Fruit fly (Drosophila melanogaster): ENCODE results near the gene CG13295.
A peak's percentile ranks its signal among the peaks of the same experiment; 100 is the strongest.

The CG13295 gene

DNA sequence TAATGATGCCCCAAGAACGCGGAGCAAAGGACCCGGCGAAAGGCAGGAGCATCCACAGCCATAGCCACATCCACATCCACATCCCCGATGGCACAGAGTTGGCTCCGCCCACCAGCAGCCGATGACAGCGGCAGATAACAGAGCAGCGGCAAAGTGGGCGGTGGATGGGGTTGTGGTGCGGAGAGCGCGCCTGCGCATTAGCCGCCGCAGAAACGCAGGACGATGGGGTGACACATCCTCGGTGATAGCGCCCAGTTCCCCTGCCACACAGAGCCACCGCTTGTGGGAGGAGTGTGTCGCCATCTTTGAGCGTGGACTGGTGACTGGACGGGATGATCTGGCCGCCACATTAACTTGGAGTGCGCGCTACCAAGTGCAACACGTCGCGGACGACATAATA, 22.2 kb upstream of the CG13295 start, which contains the start of gene Ets65A (continued):
- no peak for TF ChIP-seq Rx (GFP tag; IDR thresholded peaks at IDR 0.05)
- TF ChIP-seq slbo (GFP tag; IDR thresholded peaks at IDR 0.05), result no peak
- no peak for TF ChIP-seq sd (tag; optimal IDR thresholded peaks at IDR 0.05)
- no peak for TF ChIP-seq lilli (GFP tag; optimal IDR thresholded peaks at IDR 0.05)
- no peak for TF ChIP-seq Asciz (GFP tag; optimal IDR thresholded peaks at IDR 0.05)
- TF ChIP-seq hkb (optimal IDR thresholded peaks at IDR 0.05), result no peak
- TF ChIP-seq hkb (GFP tag; IDR thresholded peaks at IDR 0.05), result no peak
- no peak for TF ChIP-seq h (optimal IDR thresholded peaks at IDR 0.05)
- TF ChIP-seq run (tag; optimal IDR thresholded peaks at IDR 0.05), result no peak
- TF ChIP-seq CG8359 (GFP tag; optimal IDR thresholded peaks at IDR 0.05; ENCODE audit: borderline replicate concordance), result no peak
- TF ChIP-seq wek (GFP tag; optimal IDR thresholded peaks at IDR 0.05), result no peak
- no peak for TF ChIP-seq Max (GFP tag; optimal IDR thresholded peaks at IDR 0.05)
- TF ChIP-seq CG1647 (GFP tag; optimal IDR thresholded peaks at IDR 0.05), result no peak

DNA sequence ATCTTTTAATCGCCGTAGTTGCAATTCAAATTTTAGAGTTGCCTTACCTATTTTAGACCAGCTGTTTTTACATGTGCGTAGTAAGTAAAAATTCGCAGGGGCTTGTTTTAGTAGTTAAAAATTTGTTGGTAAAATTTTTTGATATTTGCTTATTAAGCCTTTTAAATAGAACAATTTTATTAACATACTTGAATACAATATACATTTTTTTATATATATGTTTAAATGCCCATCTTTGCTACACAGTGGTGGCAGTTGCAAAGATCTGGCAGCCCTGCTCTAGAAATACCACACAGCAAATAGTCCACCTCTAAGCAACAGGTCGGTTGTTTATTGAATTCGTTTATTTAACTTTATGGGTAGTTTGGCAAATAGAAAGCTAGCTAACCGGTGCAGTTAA, 19.7 kb upstream of the CG13295 start, which contains the start of the genes CG10467 and loj:
Gene CG10467, minus strand, starts transcription at position 51 of the 400 bp plus-strand sequence.
Gene loj, plus strand, starts transcription at position 291 of the 400 bp plus-strand sequence.
- TF ChIP-seq CG15479 (GFP tag; optimal IDR thresholded peaks at IDR 0.05) (peak; percentile 44), Nf-YA (GFP tag; IDR thresholded peaks at IDR 0.05) (peak; percentile 87), cato (GFP tag; optimal IDR thresholded peaks at IDR 0.05; ENCODE audit: borderline replicate concordance) (peak; percentile 94), pum (GFP tag; optimal IDR thresholded peaks at IDR 0.05) (peak; percentile 83), CG10147 (GFP tag; optimal IDR thresholded peaks at IDR 0.05) (peak; percentile 92), sisA (GFP tag; IDR thresholded peaks at IDR 0.05) (peak; percentile 99), CG15601 (tag; optimal IDR thresholded peaks at IDR 0.05) (peak; percentile 93), chinmo (GFP tag; IDR thresholded peaks at IDR 0.05; ENCODE audit: partially characterized antibody) (no peak), CG6254 (GFP tag; optimal IDR thresholded peaks at IDR 0.05) (peak; percentile 80), CG7839 (tag; optimal IDR thresholded peaks at IDR 0.05) (peak; percentile 96), Hr78 (GFP tag; optimal IDR thresholded peaks at IDR 0.05) (no peak), Camta (GFP tag; optimal IDR thresholded peaks at IDR 0.05) (peak; percentile 81), Bdp1 (GFP tag; optimal IDR thresholded peaks at IDR 0.05) (peak; percentile 78), croc (GFP tag; conservative IDR thresholded peaks at IDR 0.05) (peak; percentile 97), ash1 (GFP tag; optimal IDR thresholded peaks at IDR 0.05) (peak; percentile 19), CG4617 (GFP tag; optimal IDR thresholded peaks at IDR 0.05; ENCODE audit: borderline replicate concordance) (peak; percentile 97), tup (GFP tag; optimal IDR thresholded peaks at IDR 0.05) (peak; percentile 88), CG12942 (GFP tag; optimal IDR thresholded peaks at IDR 0.05) (peak; percentile 98), CG6175 (GFP tag; IDR thresholded peaks at IDR 0.05) (peak; percentile 91), Awh (GFP tag; IDR thresholded peaks at IDR 0.05) (peak; percentile 91), CoRest (tag; optimal IDR thresholded peaks at IDR 0.05) (peak; percentile 98), Lpt (GFP tag; optimal IDR thresholded peaks at IDR 0.05) (no peak), lilli (GFP tag; optimal IDR thresholded peaks at IDR 0.05) (peak; percentile 95), CG12104 (GFP tag; optimal IDR thresholded peaks at IDR 0.05) (peak; percentile 93), CG11504 (tag; optimal IDR thresholded peaks at IDR 0.05) (peak; percentile 95), cad (GFP tag; optimal IDR thresholded peaks at IDR 0.05) (no peak), H15 (GFP tag; IDR thresholded peaks at IDR 0.05) (peak; percentile 96), abd-A (tag; optimal IDR thresholded peaks at IDR 0.05) (no peak), tap (tag; optimal IDR thresholded peaks at IDR 0.05) (peak; percentile 80), dmrt11E (tag; optimal IDR thresholded peaks at IDR 0.05) (peak; percentile 98), ssp (GFP tag; IDR thresholded peaks at IDR 0.05) (peak; percentile 93), crp (GFP tag; optimal IDR thresholded peaks at IDR 0.05) (peak; percentile 91 to 97), Pdp1 (GFP tag; optimal IDR thresholded peaks at IDR 0.05) (peak; percentile 75 to 90), CG7372 (GFP tag; IDR thresholded peaks at IDR 0.05) (peak; percentile 97), CG30403 (GFP tag; optimal IDR thresholded peaks at IDR 0.05) (peak; percentile 97), CG4282 (GFP tag; optimal IDR thresholded peaks at IDR 0.05) (peak; percentile 43), pb (GFP tag; optimal IDR thresholded peaks at IDR 0.05) (peak; percentile 2), lov (optimal IDR thresholded peaks at IDR 0.05) (no peak), lov (GFP tag; IDR thresholded peaks at IDR 0.05) (peak; percentile 93; the same call in 2 of the 3 replicates)
